Worm (Caenorhabditis elegans) whole organism, L1 larva: ENCODE data around the gene srxa-7.

ENCODE experiments used
- Y116A8C.19 ChIP-seq: sonication (generic microtip); optimal IDR thresholded peaks from 2 replicates; lab custom pipeline; 2016; ENCODE audit warnings: missing compliant biosample characterization, missing genetic modification characterization, borderline replicate concordance
- aly-2 ChIP-seq: fragments of 150-350 bp; optimal IDR thresholded peaks from 2 replicates; lab custom pipeline; 2014; ENCODE audit warnings: missing biosample characterization, missing genetic modification characterization
- blmp-1 ChIP-seq: fragments of 150-350 bp; optimal IDR thresholded peaks from 2 replicates; lab custom pipeline; 2014; ENCODE audit warnings: missing biosample characterization, missing genetic modification characterization
- ceh-63 ChIP-seq: fragments of 200-800 bp; sonication (Bioruptor generic); optimal IDR thresholded peaks from 2 replicates; lab custom pipeline; 2018; ENCODE audit warnings: mild to moderate bottlenecking, missing genetic modification characterization, missing compliant biosample characterization
- ceh-82 ChIP-seq, 3 experiments: fragments of 150-350 bp in 1 of 3; sonication (generic microtip) in 2 of 3; optimal IDR thresholded peaks; 2 replicates each; lab custom pipeline; 2014 to 2017; ENCODE audit warnings: missing biosample characterization in 3 of 3, missing genetic modification characterization in 3 of 3
- ceh-90 ChIP-seq: sonication (generic microtip); optimal IDR thresholded peaks from 2 replicates; lab custom pipeline; 2016; ENCODE audit warnings: missing genetic modification characterization, missing compliant biosample characterization
- dpl-1 ChIP-seq, 3 experiments: fragments of 150-350 bp in 2 of 3; sonication (generic microtip) in 1 of 3; optimal IDR thresholded peaks; 2 replicates each; lab custom pipeline; 2014 to 2017; ENCODE audit warnings: missing biosample characterization in 3 of 3, missing genetic modification characterization in 3 of 3, missing genetic modification reagents in 3 of 3
- efl-1 ChIP-seq, 4 experiments: fragments of 150-350 bp; optimal IDR thresholded peaks in 3 of 4; peaks in 1 of 4; 1 replicate in 1 of 4; 2 replicates in 3 of 4; lab custom pipeline; 2014; ENCODE audit warnings: missing biosample characterization in 2 of 4, missing genetic modification characterization in 2 of 4, missing genetic modification reagents in 2 of 4
- elt-2 ChIP-seq: sonication (generic microtip); optimal IDR thresholded peaks from 2 replicates; lab custom pipeline; 2016; ENCODE audit warnings: missing genetic modification characterization, mild to moderate bottlenecking, inconsistent platforms, missing compliant biosample characterization, missing genetic modification reagents
- elt-3 ChIP-seq, 6 experiments: fragments of 150-350 bp in 1 of 6; sonication (generic microtip); optimal IDR thresholded peaks; 2 replicates each; lab custom pipeline; 2017 to 2018; ENCODE audit warnings: missing biosample characterization in 6 of 6, missing genetic modification characterization in 6 of 6, inconsistent platforms in 1 of 6
- ets-5 ChIP-seq: fragments of 200-800 bp; sonication (Bioruptor generic); IDR thresholded peaks from 2 replicates; pipeline ENCODE4 v1.3.6; 2022; ENCODE audit warnings: missing genetic modification characterization, missing compliant biosample characterization
- fkh-10 ChIP-seq: sonication (generic microtip); optimal IDR thresholded peaks from 2 replicates; lab custom pipeline; 2017; ENCODE audit warnings: missing biosample characterization, missing genetic modification reagents, missing genetic modification characterization
- fkh-4 ChIP-seq: sonication (generic microtip); optimal IDR thresholded peaks from 2 replicates; lab custom pipeline; 2016; ENCODE audit warnings: missing compliant biosample characterization, missing genetic modification characterization, borderline replicate concordance
- fkh-8 ChIP-seq: sonication (generic microtip); optimal IDR thresholded peaks from 2 replicates; lab custom pipeline; 2016; ENCODE audit warnings: mild to moderate bottlenecking, missing genetic modification characterization, missing compliant biosample characterization
- fos-1 ChIP-seq: fragments of 150-350 bp; optimal IDR thresholded peaks from 2 replicates; lab custom pipeline; 2014; ENCODE audit warnings: missing biosample characterization, missing genetic modification characterization
- grh-1 ChIP-seq: fragments of 200-800 bp; sonication (Bioruptor generic); IDR thresholded peaks from 2 replicates; pipeline ENCODE4 v1.3.6; 2022; ENCODE audit warnings: missing genetic modification reagents, missing genetic modification characterization, missing compliant biosample characterization
- hlh-17 ChIP-seq: fragments of 200-800 bp; sonication (Bioruptor generic); optimal IDR thresholded peaks from 2 replicates; lab custom pipeline; 2018; ENCODE audit warnings: missing genetic modification characterization, mild to moderate bottlenecking, missing compliant biosample characterization, moderate library complexity, borderline replicate concordance
- hlh-4 ChIP-seq: sonication (generic microtip); optimal IDR thresholded peaks from 2 replicates; lab custom pipeline; 2016; ENCODE audit warnings: mild to moderate bottlenecking, missing genetic modification characterization, missing compliant biosample characterization
- isw-1 ChIP-seq: fragments of 200-800 bp; sonication (Bioruptor generic); IDR thresholded peaks from 2 replicates; pipeline ENCODE4 v1.3.6; 2022; ENCODE audit warnings: missing genetic modification characterization, missing compliant biosample characterization
- lin-15B ChIP-seq: fragments of 150-350 bp; sonication (generic microtip); optimal IDR thresholded peaks from 3 replicates; lab custom pipeline; 2014; ENCODE audit warnings: missing biosample characterization, missing genetic modification characterization
- lin-35 ChIP-seq, 2 experiments: fragments of 150-350 bp; optimal IDR thresholded peaks; 2 replicates each; lab custom pipeline; 2014; ENCODE audit warnings: missing biosample characterization in 2 of 2, missing genetic modification characterization in 2 of 2, missing genetic modification reagents in 2 of 2
- lsy-2 ChIP-seq, 2 experiments: fragments of 150-350 bp; optimal IDR thresholded peaks; 2 replicates each; lab custom pipeline; 2014; ENCODE audit warnings: missing biosample characterization in 2 of 2, missing genetic modification characterization in 2 of 2
- mab-9 ChIP-seq: fragments of 200-800 bp; sonication (Bioruptor generic); IDR thresholded peaks from 2 replicates; pipeline ENCODE4 v1.3.6; 2022; ENCODE audit warnings: missing genetic modification reagents, missing genetic modification characterization, missing compliant biosample characterization
- mdl-1 ChIP-seq, 2 experiments: fragments of 150-350 bp; optimal IDR thresholded peaks; 2 replicates each; lab custom pipeline; 2014 to 2017; ENCODE audit warnings: missing biosample characterization in 2 of 2, missing genetic modification characterization in 2 of 2, inconsistent platforms in 1 of 2
- mef-2 ChIP-seq: fragments of 150-350 bp; optimal IDR thresholded peaks from 2 replicates; lab custom pipeline; 2014; ENCODE audit warnings: missing biosample characterization, missing genetic modification characterization
- nhr-11 ChIP-seq: fragments of 150-350 bp; optimal IDR thresholded peaks from 2 replicates; lab custom pipeline; 2014; ENCODE audit warnings: missing biosample characterization, missing genetic modification characterization
- nhr-20 ChIP-seq: sonication (generic microtip); optimal IDR thresholded peaks from 2 replicates; lab custom pipeline; 2016; ENCODE audit warnings: mild to moderate bottlenecking, missing genetic modification characterization, missing compliant biosample characterization
- nhr-237 ChIP-seq: fragments of 150-350 bp; optimal IDR thresholded peaks from 2 replicates; lab custom pipeline; 2014; ENCODE audit warnings: missing biosample characterization, missing genetic modification characterization
- nhr-28 ChIP-seq: fragments of 150-350 bp; optimal IDR thresholded peaks from 2 replicates; lab custom pipeline; 2014; ENCODE audit warnings: missing biosample characterization, missing genetic modification characterization
- nhr-84 ChIP-seq: sonication (generic microtip); optimal IDR thresholded peaks from 2 replicates; lab custom pipeline; 2017; ENCODE audit warnings: missing biosample characterization, missing genetic modification characterization
- nhr-85 ChIP-seq: sonication (generic microtip); peaks from one replicate; lab custom pipeline; 2016; ENCODE audit warnings: missing genetic modification characterization, inconsistent platforms, missing compliant biosample characterization
- nhr-90 ChIP-seq: sonication (generic microtip); optimal IDR thresholded peaks from 2 replicates; lab custom pipeline; 2016; ENCODE audit warnings: mild to moderate bottlenecking, missing genetic modification characterization, missing compliant biosample characterization; ENCODE audit not compliant: poor library complexity
- pag-3 ChIP-seq: sonication (generic microtip); optimal IDR thresholded peaks from 2 replicates; lab custom pipeline; 2017; ENCODE audit warnings: missing genetic modification characterization, mild to moderate bottlenecking, missing compliant biosample characterization, antibody characterized with exemption, borderline replicate concordance; ENCODE audit not compliant: insufficient read depth
- pax-3 ChIP-seq: fragments of 200-800 bp; sonication (Bioruptor generic); optimal IDR thresholded peaks from 2 replicates; lab custom pipeline; 2018; ENCODE audit warnings: mild to moderate bottlenecking, missing genetic modification characterization, moderate library complexity, missing compliant biosample characterization
- pqm-1 ChIP-seq: sonication (generic microtip); optimal IDR thresholded peaks from 3 replicates; lab custom pipeline; 2017; ENCODE audit warnings: missing biosample characterization, missing genetic modification characterization
- snpc-4 ChIP-seq: fragments of 150-350 bp; optimal IDR thresholded peaks from 2 replicates; lab custom pipeline; 2014; ENCODE audit warnings: missing biosample characterization, missing genetic modification characterization
- snu-23 ChIP-seq: sonication (generic microtip); optimal IDR thresholded peaks from 2 replicates; lab custom pipeline; 2016; ENCODE audit warnings: missing genetic modification characterization, missing compliant biosample characterization
- sox-4 ChIP-seq: sonication (generic microtip); optimal IDR thresholded peaks from 2 replicates; lab custom pipeline; 2016; ENCODE audit warnings: missing genetic modification characterization, missing compliant biosample characterization
- sptf-1 ChIP-seq: fragments of 150-350 bp; optimal IDR thresholded peaks from 2 replicates; lab custom pipeline; 2014; ENCODE audit warnings: missing biosample characterization, missing genetic modification characterization
- swsn-7 ChIP-seq: sonication (generic microtip); optimal IDR thresholded peaks from 2 replicates; lab custom pipeline; 2016; ENCODE audit warnings: missing genetic modification characterization, missing compliant biosample characterization
- tbx-2 ChIP-seq: sonication (generic microtip); optimal IDR thresholded peaks from 2 replicates; lab custom pipeline; 2016; ENCODE audit warnings: missing genetic modification characterization, missing compliant biosample characterization
- unc-30 ChIP-seq: sonication (generic microtip); optimal IDR thresholded peaks from 2 replicates; lab custom pipeline; 2017; ENCODE audit warnings: missing biosample characterization, missing genetic modification characterization
- unc-62 ChIP-seq: fragments of 150-350 bp; optimal IDR thresholded peaks from 2 replicates; lab custom pipeline; 2014; ENCODE audit warnings: missing biosample characterization, missing genetic modification reagents, missing genetic modification characterization
- unc-98 ChIP-seq: fragments of 200-800 bp; sonication (Bioruptor generic); IDR thresholded peaks from 2 replicates; pipeline ENCODE4 v1.3.6; 2022; ENCODE audit warnings: missing genetic modification characterization, missing compliant biosample characterization
- zag-1 ChIP-seq: fragments of 150-350 bp; optimal IDR thresholded peaks from 2 replicates; lab custom pipeline; 2014; ENCODE audit warnings: missing biosample characterization, missing genetic modification characterization

srxa-7 gene

DNA sequence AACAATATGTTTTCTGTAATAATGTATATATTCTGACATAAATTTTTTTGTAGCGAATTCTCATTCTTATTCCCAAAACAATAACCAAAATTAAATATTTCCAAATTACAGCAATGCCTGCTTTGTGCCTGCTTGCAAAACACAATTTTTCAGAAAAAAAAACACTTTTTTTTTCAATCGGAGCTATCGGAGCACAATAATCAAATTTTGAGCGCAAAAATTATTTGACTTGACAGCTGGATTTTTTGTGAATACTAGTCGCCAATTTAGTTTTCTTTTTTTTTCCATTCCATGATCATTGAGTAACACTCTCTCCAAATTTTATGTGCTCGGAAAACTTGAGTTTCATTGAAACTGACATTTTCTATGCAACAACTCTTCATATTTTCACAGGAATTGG lies 9.9 kb downstream of the srxa-7 start, which contains the start of gene srh-180:
Gene srh-180, plus strand, starts transcription at position 301 of the 400 bp plus-strand sequence.
- no peak for TF ChIP-seq lin-15B
- no peak for TF ChIP-seq nhr-28 (tag; lab: Kevin White, UChicago)
- no peak for TF ChIP-seq pqm-1 (tag; lab: Kevin White, UChicago)
- TF ChIP-seq pag-3 (tag; lab: Kevin White, UChicago), result no peak
- no peak for TF ChIP-seq hlh-4 (tag; lab: Kevin White, UChicago)
- no peak for TF ChIP-seq Y116A8C.19 (tag; lab: Kevin White, UChicago)
- no peak for TF ChIP-seq unc-30 (tag; lab: Kevin White, UChicago)
- no peak for TF ChIP-seq ceh-82 (tag; optimal IDR thresholded peaks at IDR 0.05; lab: Kevin White, UChicago)
- no peak for TF ChIP-seq efl-1 (optimal IDR thresholded peaks at IDR 0.05; lab: Kevin White, UChicago)
- TF ChIP-seq efl-1 (GFP tag; optimal IDR thresholded peaks at IDR 0.05 in 1 of 2; lab: Kevin White, UChicago), result no peak
- no peak for TF ChIP-seq nhr-90 (tag; lab: Kevin White, UChicago)
- TF ChIP-seq blmp-1 (tag; lab: Kevin White, UChicago), result no peak
- no peak for TF ChIP-seq aly-2
- no peak for TF ChIP-seq swsn-7 (tag; lab: Kevin White, UChicago)
- no peak for TF ChIP-seq mab-9
- TF ChIP-seq mef-2 (tag; lab: Kevin White, UChicago), result no peak
- no peak for TF ChIP-seq unc-98 (GFP tag; lab: Robert Waterston, UW)

DNA sequence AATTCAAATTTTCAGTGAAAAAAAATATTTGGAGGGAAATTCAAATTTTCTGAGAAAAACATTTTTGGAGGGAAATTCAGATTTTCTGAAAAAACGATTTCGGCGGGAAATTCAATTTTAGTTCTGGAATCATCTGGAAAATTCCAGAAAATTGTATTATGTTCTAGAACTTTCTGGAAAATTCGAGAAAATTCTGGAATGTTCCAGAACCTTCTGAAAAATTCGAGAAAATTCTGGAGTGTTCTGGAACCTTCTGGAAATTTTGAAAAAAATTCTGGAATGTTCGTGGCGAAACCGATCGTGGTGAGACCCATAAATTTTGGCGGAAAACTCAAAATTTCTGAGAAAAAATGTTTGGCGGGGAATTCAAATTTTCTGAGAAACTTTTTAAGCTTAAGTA lies 14.8 kb downstream of the srxa-7 start:
- no peak for TF ChIP-seq ceh-90 (tag; lab: Kevin White, UChicago)
- TF ChIP-seq elt-2 (tag; lab: Kevin White, UChicago), result no peak
- no peak for TF ChIP-seq grh-1
- no peak for TF ChIP-seq sptf-1 (tag; lab: Kevin White, UChicago)
- TF ChIP-seq zag-1, result no peak
- TF ChIP-seq aly-2, result no peak
- no peak for TF ChIP-seq hlh-4 (tag; lab: Kevin White, UChicago)
- no peak for TF ChIP-seq lin-15B
- no peak for TF ChIP-seq unc-62 (GFP tag; lab: Kevin White, UChicago)
- TF ChIP-seq pag-3 (tag; lab: Kevin White, UChicago), result no peak
- TF ChIP-seq snpc-4 (tag; lab: Kevin White, UChicago), result no peak
- no peak for TF ChIP-seq fkh-8 (tag; lab: Kevin White, UChicago)
- TF ChIP-seq, all 84 proteins: peak for 0

DNA sequence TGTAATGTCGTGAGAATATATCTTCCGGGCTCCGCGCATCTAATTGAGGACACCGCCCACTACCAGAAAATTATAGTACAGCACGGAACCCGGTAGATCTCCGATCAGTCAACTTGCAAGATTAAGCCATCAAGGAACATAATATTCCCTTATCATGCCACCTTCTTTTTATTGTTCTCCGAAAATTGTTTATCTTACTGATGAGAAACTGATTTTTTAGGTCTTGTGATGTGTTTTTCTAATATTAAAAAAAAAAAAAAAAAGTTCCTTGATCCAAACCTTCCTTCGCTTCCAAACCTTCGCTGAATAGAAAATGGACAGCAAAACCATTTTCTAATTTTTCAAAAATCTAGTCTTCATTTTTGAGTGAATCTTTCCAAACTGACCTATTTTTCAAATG lies 21.5 kb downstream of the srxa-7 start, which contains the start of gene F57G8.7:
Gene F57G8.7, plus strand, starts transcription at position 301 of the 400 bp plus-strand sequence.
- no peak for TF ChIP-seq nhr-20 (tag; lab: Kevin White, UChicago)
- TF ChIP-seq blmp-1 (tag; lab: Kevin White, UChicago), result no peak
- TF ChIP-seq elt-3 (tag; optimal IDR thresholded peaks at IDR 0.05; lab: Kevin White, UChicago), result no peak
- no peak for TF ChIP-seq hlh-4 (tag; lab: Kevin White, UChicago)
- TF ChIP-seq lin-15B, result no peak
- no peak for TF ChIP-seq dpl-1 (GFP tag; optimal IDR thresholded peaks at IDR 0.05; lab: Kevin White, UChicago)
- no peak for TF ChIP-seq nhr-237 (tag; lab: Kevin White, UChicago)
- TF ChIP-seq efl-1 (optimal IDR thresholded peaks at IDR 0.05; lab: Kevin White, UChicago), result no peak
- no peak for TF ChIP-seq efl-1 (GFP tag; optimal IDR thresholded peaks at IDR 0.05 in 1 of 2; lab: Kevin White, UChicago)
- no peak for TF ChIP-seq nhr-11
- TF ChIP-seq lin-35 (GFP tag; optimal IDR thresholded peaks at IDR 0.05; lab: Kevin White, UChicago), result no peak
- no peak for TF ChIP-seq pag-3 (tag; lab: Kevin White, UChicago)
- no peak for TF ChIP-seq zag-1
- TF ChIP-seq ceh-63 (GFP tag; lab: Kevin White, UChicago), result no peak
- TF ChIP-seq ceh-82 (tag; optimal IDR thresholded peaks at IDR 0.05; lab: Kevin White, UChicago), result no peak
- TF ChIP-seq isw-1 (GFP tag; lab: Robert Waterston, UW), result no peak
- TF ChIP-seq fkh-4, result no peak

DNA sequence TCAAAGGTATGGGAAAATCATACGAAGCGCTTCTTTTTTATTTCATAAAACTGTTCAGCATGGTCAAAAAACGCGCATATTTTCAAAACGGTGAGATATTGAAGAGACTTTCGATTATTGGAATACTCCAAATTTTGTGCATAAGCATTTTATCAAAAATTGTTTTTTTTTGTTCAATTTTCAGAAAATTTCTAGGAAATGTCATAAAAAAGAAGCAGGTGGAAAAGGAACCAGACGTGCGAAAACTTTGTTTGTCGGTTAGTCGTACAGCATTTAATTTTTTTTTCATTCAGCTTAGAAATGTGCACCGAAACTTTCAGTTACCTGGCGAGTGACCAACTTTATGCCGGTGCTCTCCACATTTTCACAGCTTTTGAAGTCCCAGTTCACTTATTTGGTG lies 26.1 kb downstream of the srxa-7 start, which contains the start of gene srh-167:
Gene srh-167, plus strand, starts transcription at position 301 of the 400 bp plus-strand sequence.
- TF ChIP-seq ets-5 (GFP tag; lab: Robert Waterston, UW), result no peak
- no peak for TF ChIP-seq tbx-2 (tag; lab: Kevin White, UChicago)
- no peak for TF ChIP-seq fkh-4
- TF ChIP-seq pax-3 (tag; lab: Kevin White, UChicago), result no peak
- TF ChIP-seq hlh-17 (GFP tag; lab: Kevin White, UChicago), result no peak
- no peak for TF ChIP-seq nhr-84 (tag; lab: Kevin White, UChicago)
- TF ChIP-seq nhr-85 (tag; lab: Kevin White, UChicago), result no peak
- TF ChIP-seq mdl-1 (tag; optimal IDR thresholded peaks at IDR 0.05; lab: Kevin White, UChicago), result no peak
- TF ChIP-seq ceh-82 (tag; optimal IDR thresholded peaks at IDR 0.05; lab: Kevin White, UChicago), result no peak
- TF ChIP-seq ceh-63 (GFP tag; lab: Kevin White, UChicago), result no peak
- no peak for TF ChIP-seq lin-35 (GFP tag; optimal IDR thresholded peaks at IDR 0.05; lab: Kevin White, UChicago)
- TF ChIP-seq snu-23 (GFP tag; lab: Kevin White, UChicago), result no peak
- no peak for TF ChIP-seq mab-9
- TF ChIP-seq lsy-2 (tag; optimal IDR thresholded peaks at IDR 0.05; lab: Kevin White, UChicago), result no peak
- no peak for TF ChIP-seq snpc-4 (tag; lab: Kevin White, UChicago)
- TF ChIP-seq blmp-1 (tag; lab: Kevin White, UChicago), result no peak
- TF ChIP-seq fos-1, result no peak
- no peak for TF ChIP-seq sox-4 (tag; lab: Kevin White, UChicago)
- TF ChIP-seq fkh-10 (GFP tag; lab: Kevin White, UChicago), result no peak
